Worm (Caenorhabditis elegans): Measurements from ENCODE around the gene F30B5.11.

ce11 chrIV:4236025-4236407 lies 16.1 kb upstream of the F30B5.11 start:
- TF ChIP-seq pha-4 (tag; optimal IDR thresholded peaks at IDR 0.05) (no peak), elt-2 (tag; optimal IDR thresholded peaks at IDR 0.05) (no peak), fkh-10 (GFP tag; optimal IDR thresholded peaks at IDR 0.05) (no peak), hlh-13 (GFP tag; optimal IDR thresholded peaks at IDR 0.05) (no peak), nhr-232 (tag; optimal IDR thresholded peaks at IDR 0.05) (no peak), tbx-2 (tag; optimal IDR thresholded peaks at IDR 0.05) (no peak), fkh-6 (tag; optimal IDR thresholded peaks at IDR 0.05) (no peak), ceh-30 (tag; optimal IDR thresholded peaks at IDR 0.05) (no peak), dmd-4 (tag; optimal IDR thresholded peaks at IDR 0.05; ENCODE audit: borderline replicate concordance) (no peak)

All from whole organism, late embryonic.